Fruit fly (Drosophila melanogaster) whole organism, embryonic: ENCODE measurements around the gene CG1840.

Experiments
- Antp ChIP-seq: fragments of 200-800 bp; sonication (Bioruptor generic); optimal IDR thresholded peaks from 3 replicates; lab custom pipeline; 2016; ENCODE audit warnings: missing biosample characterization, missing genetic modification characterization
- Bdp1 ChIP-seq: fragments of 200-800 bp; sonication (Bioruptor generic); optimal IDR thresholded peaks from 3 replicates; lab custom pipeline; 2016; ENCODE audit warnings: missing biosample characterization, missing genetic modification characterization
- CG10209 ChIP-seq: fragments of 200-800 bp; sonication (Bioruptor generic); optimal IDR thresholded peaks from 3 replicates; lab custom pipeline; 2017; ENCODE audit warnings: missing biosample characterization, mild to moderate bottlenecking, missing genetic modification characterization, missing genetic modification reagents
- CG12071 ChIP-seq: fragments of 200-800 bp; sonication (Bioruptor generic); optimal IDR thresholded peaks from 3 replicates; lab custom pipeline; 2018; ENCODE audit warnings: missing biosample characterization, mild to moderate bottlenecking, missing genetic modification characterization
- CG12391 ChIP-seq: fragments of 200-800 bp; sonication (Bioruptor generic); optimal IDR thresholded peaks from 3 replicates; lab custom pipeline; 2018; ENCODE audit warnings: missing biosample characterization, mild to moderate bottlenecking, missing genetic modification characterization, moderate library complexity
- CG15696 ChIP-seq: fragments of 200-800 bp; sonication (Bioruptor generic); optimal IDR thresholded peaks from 2 replicates; lab custom pipeline; 2019; ENCODE audit warnings: missing biosample characterization, mild to moderate bottlenecking, missing genetic modification characterization, moderate library complexity
- CG17359 ChIP-seq: fragments of 200-800 bp; sonication (Bioruptor generic); optimal IDR thresholded peaks from 3 replicates; lab custom pipeline; 2018; ENCODE audit warnings: missing biosample characterization, mild to moderate bottlenecking, missing genetic modification characterization, moderate library complexity
- CG17612 ChIP-seq: fragments of 200-800 bp; sonication (Bioruptor generic); IDR thresholded peaks from 2 replicates; pipeline ENCODE4 v1.3.6; 2022; ENCODE audit warnings: missing biosample characterization, missing genetic modification characterization
- CG1792 ChIP-seq: fragments of 200-800 bp; sonication (Bioruptor generic); optimal IDR thresholded peaks from 2 replicates; lab custom pipeline; 2016; ENCODE audit warnings: missing biosample characterization, missing genetic modification characterization
- CG31224 ChIP-seq: fragments of 200-800 bp; sonication (Bioruptor generic); IDR thresholded peaks from 2 replicates; pipeline ENCODE4 v1.3.6; 2022; ENCODE audit warnings: missing biosample characterization, missing genetic modification characterization
- CG5180 ChIP-seq: fragments of 200-800 bp; sonication (Bioruptor generic); optimal IDR thresholded peaks from 3 replicates; lab custom pipeline; 2017; ENCODE audit warnings: missing biosample characterization, missing genetic modification characterization, mild to moderate bottlenecking, moderate library complexity, missing genetic modification reagents
- CG8944 ChIP-seq: fragments of 200-800 bp; sonication (Bioruptor generic); optimal IDR thresholded peaks from 3 replicates; lab custom pipeline; 2016; ENCODE audit warnings: missing biosample characterization, missing genetic modification characterization
- CG9797 ChIP-seq: fragments of 200-800 bp; sonication (Bioruptor generic); optimal IDR thresholded peaks from 3 replicates; lab custom pipeline; 2018; ENCODE audit warnings: missing biosample characterization, mild to moderate bottlenecking, missing genetic modification characterization
- CG9932 ChIP-seq: fragments of 200-800 bp; sonication (Bioruptor generic); IDR thresholded peaks from 2 replicates; pipeline ENCODE4 v1.3.6; 2022; ENCODE audit warnings: missing biosample characterization, missing genetic modification characterization
- Doc3 ChIP-seq: fragments of 200-800 bp; sonication (Bioruptor generic); IDR thresholded peaks from 3 replicates; pipeline ENCODE4 v1.3.6; 2022; ENCODE audit warnings: missing biosample characterization, missing genetic modification characterization; ENCODE audit not compliant: partially characterized antibody
- Dref ChIP-seq: fragments of 200-800 bp; sonication (Bioruptor generic); IDR thresholded peaks from 2 replicates; pipeline ENCODE4 v1.3.6; 2022; ENCODE audit warnings: missing biosample characterization, missing genetic modification characterization
- Eip74EF ChIP-seq, 2 experiments: fragments of 200-800 bp in 1 of 2; fragments of >200 bp in 1 of 2; sonication (Bioruptor generic) in 1 of 2; optimal IDR thresholded peaks; 2 replicates each; lab custom pipeline; 2017 to 2019; ENCODE audit warnings: missing biosample characterization in 2 of 2, missing genetic modification characterization in 2 of 2, mild to moderate bottlenecking in 1 of 2, moderate library complexity in 1 of 2
- Fer1 ChIP-seq: fragments of 200-800 bp; sonication (Bioruptor generic); optimal IDR thresholded peaks from 2 replicates; lab custom pipeline; 2017; ENCODE audit warnings: missing biosample characterization, mild to moderate bottlenecking, missing genetic modification characterization
- Gsc ChIP-seq: fragments of 200-800 bp; sonication (Bioruptor generic); IDR thresholded peaks from 2 replicates; pipeline ENCODE4 v1.3.6; 2022; ENCODE audit warnings: missing biosample characterization, missing genetic modification characterization
- Gug ChIP-seq: fragments of 200-800 bp; sonication (Bioruptor generic); IDR thresholded peaks from 4 replicates; pipeline ENCODE4 v1.3.6; 2022; ENCODE audit warnings: missing biosample characterization, missing genetic modification characterization
- Hr3 ChIP-seq: fragments of 200-800 bp; sonication (Bioruptor generic); optimal IDR thresholded peaks from 3 replicates; lab custom pipeline; 2016; ENCODE audit warnings: missing biosample characterization, missing genetic modification characterization
- MESR4 ChIP-seq: fragments of 200-800 bp; sonication (Bioruptor generic); optimal IDR thresholded peaks from 2 replicates; lab custom pipeline; 2018; ENCODE audit warnings: missing biosample characterization, mild to moderate bottlenecking, missing genetic modification characterization, moderate library complexity
- Neu2 ChIP-seq: fragments of 200-800 bp; sonication (Bioruptor generic); optimal IDR thresholded peaks from 3 replicates; lab custom pipeline; 2016; ENCODE audit warnings: missing biosample characterization, missing genetic modification characterization, borderline replicate concordance
- Sry-δ ChIP-seq: fragments of 200-800 bp; sonication (Bioruptor generic); optimal IDR thresholded peaks from 2 replicates; lab custom pipeline; 2016; ENCODE audit warnings: missing biosample characterization, missing genetic modification characterization
- Ssrp ChIP-seq: fragments of 200-800 bp; sonication (Bioruptor generic); optimal IDR thresholded peaks from 2 replicates; lab custom pipeline; 2018; ENCODE audit warnings: missing biosample characterization, mild to moderate bottlenecking, missing genetic modification characterization, moderate library complexity
- Stat92E ChIP-seq, 3 experiments: fragments of >200 bp in 2 of 3; fragments of 200-800 bp in 1 of 3; sonication (Bioruptor generic) in 1 of 3; optimal IDR thresholded peaks; 2 replicates each; lab custom pipeline; 2017 to 2019; ENCODE audit warnings: missing biosample characterization in 3 of 3, missing genetic modification characterization in 3 of 3, mild to moderate bottlenecking in 1 of 3, moderate library complexity in 1 of 3
- Vsx1 ChIP-seq: fragments of 200-800 bp; sonication (Bioruptor generic); optimal IDR thresholded peaks from 2 replicates; lab custom pipeline; 2017; ENCODE audit warnings: missing biosample characterization, mild to moderate bottlenecking, missing genetic modification characterization, missing genetic modification reagents
- YL-1 ChIP-seq: fragments of 200-800 bp; sonication (Bioruptor generic); optimal IDR thresholded peaks from 3 replicates; lab custom pipeline; 2017; ENCODE audit warnings: missing biosample characterization, mild to moderate bottlenecking, missing genetic modification characterization
- ab ChIP-seq: fragments of 200-800 bp; sonication (Bioruptor generic); optimal IDR thresholded peaks from 2 replicates; lab custom pipeline; 2016; ENCODE audit warnings: missing biosample characterization, missing genetic modification characterization
- croc ChIP-seq: fragments of 200-800 bp; sonication (Bioruptor generic); conservative IDR thresholded peaks from 3 replicates; pipeline ENCODE4 v1.3.6; 2022; ENCODE audit warnings: missing biosample characterization, missing genetic modification characterization
- cwo ChIP-seq: fragments of 200-800 bp; sonication (Bioruptor generic); optimal IDR thresholded peaks from 3 replicates; lab custom pipeline; 2017; ENCODE audit warnings: missing biosample characterization, missing genetic modification characterization, mild to moderate bottlenecking, moderate library complexity, missing genetic modification reagents
- esg ChIP-seq: fragments of 200-800 bp; sonication (Bioruptor generic); conservative IDR thresholded peaks from 2 replicates; pipeline ENCODE4 v1.3.6; 2022; ENCODE audit warnings: missing biosample characterization, missing genetic modification characterization
- grau ChIP-seq: fragments of 200-800 bp; optimal IDR thresholded peaks from 3 replicates; lab custom pipeline; 2019; ENCODE audit warnings: missing biosample characterization, mild to moderate bottlenecking, missing genetic modification characterization, moderate library complexity
- hb ChIP-seq: fragments of 200-800 bp; sonication (Bioruptor generic); IDR thresholded peaks from 3 replicates; pipeline ENCODE4 v1.3.6; 2022; ENCODE audit warnings: missing biosample characterization, missing genetic modification characterization; ENCODE audit not compliant: partially characterized antibody
- hkb ChIP-seq, 2 experiments: fragments of 200-800 bp in 1 of 2; fragments of >200 bp in 1 of 2; sonication (Bioruptor generic) in 1 of 2; IDR thresholded peaks in 1 of 2; optimal IDR thresholded peaks in 1 of 2; 2 replicates each; pipeline versions ENCODE4 v1.3.6 to Lab custom; 2017 to 2022; ENCODE audit warnings: missing biosample characterization in 1 of 2, missing genetic modification characterization in 1 of 2
- lola ChIP-seq, 3 experiments: fragments of >200 bp in 2 of 3; fragments of 200-800 bp in 1 of 3; sonication (Bioruptor generic) in 1 of 3; optimal IDR thresholded peaks; 2 replicates each; lab custom pipeline; 2017 to 2019; ENCODE audit warnings: missing biosample characterization in 3 of 3, missing genetic modification characterization in 3 of 3, mild to moderate bottlenecking in 1 of 3, moderate library complexity in 1 of 3
- maf-S ChIP-seq: fragments of 200-800 bp; sonication (Bioruptor generic); optimal IDR thresholded peaks from 2 replicates; lab custom pipeline; 2016; ENCODE audit warnings: missing biosample characterization, missing genetic modification characterization
- pnt ChIP-seq: fragments of 200-800 bp; sonication (Bioruptor generic); optimal IDR thresholded peaks from 3 replicates; lab custom pipeline; 2016; ENCODE audit warnings: missing biosample characterization, missing genetic modification characterization
- pum ChIP-seq: fragments of 200-800 bp; sonication (Bioruptor generic); optimal IDR thresholded peaks from 2 replicates; lab custom pipeline; 2016; ENCODE audit warnings: missing biosample characterization, missing genetic modification characterization
- pzg ChIP-seq: fragments of 200-800 bp; sonication (Bioruptor generic); optimal IDR thresholded peaks from 3 replicates; lab custom pipeline; 2018; ENCODE audit warnings: missing biosample characterization, mild to moderate bottlenecking, missing genetic modification characterization, moderate library complexity
- sens ChIP-seq: fragments of 200-800 bp; sonication (Bioruptor generic); peaks from one replicate; lab custom pipeline; 2016; ENCODE audit warnings: missing biosample characterization, missing genetic modification characterization
- sqz ChIP-seq: fragments of 200-800 bp; sonication (Bioruptor generic); optimal IDR thresholded peaks from 3 replicates; lab custom pipeline; 2018; ENCODE audit warnings: missing biosample characterization, mild to moderate bottlenecking, missing genetic modification characterization
- sr ChIP-seq: fragments of 200-800 bp; sonication (Bioruptor generic); IDR thresholded peaks from 3 replicates; pipeline ENCODE4 v1.3.6; 2022; ENCODE audit warnings: missing biosample characterization, missing genetic modification characterization
- wdn ChIP-seq: fragments of 200-800 bp; sonication (Bioruptor generic); IDR thresholded peaks from 2 replicates; pipeline ENCODE4 v1.3.6; 2022; ENCODE audit warnings: missing biosample characterization, missing genetic modification characterization

The CG1840 gene

dm6 chrX:11856867-11857266, 31.3 kb upstream of the CG1840 start (continued):
- no peak for TF ChIP-seq Dref

DNA sequence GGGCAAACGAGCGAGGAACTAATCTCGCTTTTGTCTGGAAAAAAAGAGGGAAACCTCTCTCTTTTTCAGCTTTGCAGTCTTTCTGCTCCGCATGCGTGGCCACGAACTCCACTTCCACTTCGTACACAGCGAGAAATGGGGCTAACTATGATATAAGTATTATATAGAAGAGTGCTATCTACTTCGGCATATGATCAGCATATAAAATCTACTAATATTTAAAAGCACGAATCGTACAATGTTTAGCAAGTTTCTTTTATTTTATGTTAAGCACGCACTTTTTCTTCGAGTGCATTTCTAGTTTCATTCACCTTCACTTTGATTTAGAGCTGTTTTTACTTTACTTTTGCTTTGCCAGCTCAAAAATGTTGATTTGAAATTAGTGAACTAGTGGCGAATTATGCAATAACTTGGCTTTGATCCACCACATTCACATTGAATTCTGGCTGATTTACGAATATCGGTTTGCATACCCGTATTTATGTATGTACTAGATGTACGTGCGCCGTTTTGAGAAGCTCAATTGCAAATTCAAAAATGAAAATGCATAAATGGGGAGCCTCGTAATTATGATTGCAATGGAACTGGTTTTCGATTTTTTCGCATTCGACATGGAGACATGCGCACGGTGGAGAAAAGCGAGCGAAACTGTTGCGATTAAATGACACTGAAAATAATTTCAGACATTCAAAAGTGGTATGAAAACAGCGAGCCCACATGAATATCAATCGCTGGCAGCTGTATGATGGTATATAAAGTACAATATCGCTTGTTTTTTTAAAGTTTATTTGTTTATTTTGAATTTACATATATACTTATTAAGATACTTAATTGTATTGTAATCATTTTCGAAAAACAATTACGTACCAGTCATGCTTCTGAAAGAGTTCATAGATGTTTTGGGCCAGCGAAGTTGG, 30.4 kb upstream of the CG1840 start:
- TF ChIP-seq grau (peak; percentile 73), croc (GFP tag; lab: Robert Waterston, UW) (peak; percentile 70; the same call in 2 of the 3 replicates), CG31224 (GFP tag; lab: Robert Waterston, UW) (peak; percentile 52), Antp (GFP tag; lab: Kevin White, UChicago) (peak; percentile 64), pzg (no peak), ab (no peak), pum (peak; percentile 82), wdn (GFP tag; lab: Robert Waterston, UW) (no peak), lola (GFP tag; optimal IDR thresholded peaks at IDR 0.05; lab: Kevin White, UChicago) (peak in 1 of 3 experiments; percentile 67), CG15696 (tag; lab: Kevin White, UChicago) (peak; percentile 65), sr (GFP tag; lab: Robert Waterston, UW) (peak; percentile 68; the same call in 2 of the 3 replicates), CG8944 (GFP tag; lab: Kevin White, UChicago) (peak; percentile 32), Gug (GFP tag; lab: Robert Waterston, UW) (peak; percentile 70; the same call in 3 of the 4 replicates), pnt (GFP tag; lab: Kevin White, UChicago) (peak; percentile 81), CG5180 (peak; percentile 37), sqz (GFP tag; lab: Kevin White, UChicago) (peak; percentile 32), Stat92E (GFP tag; optimal IDR thresholded peaks at IDR 0.05; lab: Kevin White, UChicago) (no peak), Ssrp (peak; percentile 74), Fer1 (GFP tag; lab: Kevin White, UChicago) (peak; percentile 57), Bdp1 (GFP tag; lab: Kevin White, UChicago) (peak; percentile 32), maf-S (GFP tag; lab: Kevin White, UChicago) (peak; percentile 5), YL-1 (GFP tag; lab: Kevin White, UChicago) (no peak), CG12391 (tag; lab: Kevin White, UChicago) (peak; percentile 78), hb (GFP tag; lab: Robert Waterston, UW) (no peak), CG9932 (GFP tag; lab: Robert Waterston, UW) (no peak), CG17359 (peak; percentile 82), MESR4 (no peak), Neu2 (GFP tag; lab: Kevin White, UChicago) (no peak), CG12071 (peak; percentile 54), CG17612 (GFP tag; lab: Robert Waterston, UW) (peak; percentile 25; the same call in 1 of the 2 replicates), Vsx1 (GFP tag; lab: Kevin White, UChicago) (peak; percentile 47), Gsc (no peak; the same call in 1 of the 2 replicates), Doc3 (GFP tag; lab: Robert Waterston, UW) (no peak), sens (peak; percentile 98), Hr3 (peak; percentile 22), hkb (optimal IDR thresholded peaks at IDR 0.05; lab: Kevin White, UChicago) (no peak), hkb (GFP tag; IDR thresholded peaks at IDR 0.05; lab: Robert Waterston, UW) (peak; percentile 80), Sry-δ (GFP tag; lab: Kevin White, UChicago) (no peak), esg (GFP tag; lab: Robert Waterston, UW) (peak; percentile 51), CG9797 (GFP tag; lab: Kevin White, UChicago) (no peak), Eip74EF (GFP tag; optimal IDR thresholded peaks at IDR 0.05; lab: Kevin White, UChicago) (peak in 1 of 2 experiments; percentile 91), CG1792 (GFP tag; lab: Kevin White, UChicago) (no peak), cwo (GFP tag; lab: Kevin White, UChicago) (peak; percentile 46), CG10209 (GFP tag; lab: Kevin White, UChicago) (peak; percentile 56), Dref (no peak)
